Fruit fly (Drosophila melanogaster) whole organism, embryonic: ENCODE measurements around the gene CG5196.

Experiments
- ATbp ChIP-seq: fragments of 200-800 bp; sonication (Bioruptor generic); optimal IDR thresholded peaks from 2 replicates; lab custom pipeline; 2017; ENCODE audit warnings: missing biosample characterization, mild to moderate bottlenecking, missing genetic modification characterization, missing genetic modification reagents
- Awh ChIP-seq: fragments of 200-800 bp; sonication (Bioruptor generic); IDR thresholded peaks from 2 replicates; pipeline ENCODE4, ENCODE4 v1.3.6; 2022; ENCODE audit warnings: missing biosample characterization, missing genetic modification characterization
- B-H1 ChIP-seq: fragments of 200-800 bp; sonication (Bioruptor generic); IDR thresholded peaks from 3 replicates; pipeline ENCODE4 v1.3.6; 2022; ENCODE audit warnings: missing biosample characterization, missing genetic modification characterization
- Bteb2 ChIP-seq: fragments of 200-800 bp; sonication (Bioruptor generic); optimal IDR thresholded peaks from 2 replicates; lab custom pipeline; 2016; ENCODE audit warnings: missing biosample characterization, missing genetic modification characterization
- CG10274 ChIP-seq: fragments of 200-800 bp; sonication (Bioruptor generic); optimal IDR thresholded peaks from 3 replicates; lab custom pipeline; 2017; ENCODE audit warnings: missing biosample characterization, mild to moderate bottlenecking, missing genetic modification characterization
- CG10565 ChIP-seq: fragments of 200-800 bp; sonication (Bioruptor generic); optimal IDR thresholded peaks from 3 replicates; lab custom pipeline; 2016; ENCODE audit warnings: missing biosample characterization, mild to moderate bottlenecking, missing genetic modification characterization
- CG12219 ChIP-seq: fragments of 200-800 bp; sonication (Bioruptor generic); optimal IDR thresholded peaks from 3 replicates; lab custom pipeline; 2018; ENCODE audit warnings: missing biosample characterization, mild to moderate bottlenecking, missing genetic modification characterization
- CG12236 ChIP-seq: fragments of 200-800 bp; sonication (Bioruptor generic); optimal IDR thresholded peaks from 2 replicates; lab custom pipeline; 2016; ENCODE audit warnings: missing biosample characterization, missing genetic modification characterization
- CG15696 ChIP-seq: fragments of 200-800 bp; sonication (Bioruptor generic); optimal IDR thresholded peaks from 2 replicates; lab custom pipeline; 2019; ENCODE audit warnings: missing biosample characterization, mild to moderate bottlenecking, missing genetic modification characterization, moderate library complexity
- CG1647 ChIP-seq: fragments of 200-800 bp; sonication (Bioruptor generic); optimal IDR thresholded peaks from 3 replicates; lab custom pipeline; 2016; ENCODE audit warnings: missing biosample characterization, missing genetic modification characterization
- CG17328 ChIP-seq: fragments of 200-800 bp; sonication (Bioruptor generic); IDR thresholded peaks from 2 replicates; pipeline ENCODE4 v1.3.6; 2022; ENCODE audit warnings: missing biosample characterization, missing genetic modification characterization
- CG17385 ChIP-seq: fragments of 200-800 bp; sonication (Bioruptor generic); optimal IDR thresholded peaks from 3 replicates; lab custom pipeline; 2018; ENCODE audit warnings: missing biosample characterization, mild to moderate bottlenecking, missing genetic modification characterization
- CG17568 ChIP-seq: fragments of 200-800 bp; sonication (Bioruptor generic); optimal IDR thresholded peaks from 2 replicates; lab custom pipeline; 2018; ENCODE audit warnings: missing biosample characterization, mild to moderate bottlenecking, missing genetic modification characterization, moderate library complexity
- CG17912 ChIP-seq: fragments of 200-800 bp; sonication (Bioruptor generic); optimal IDR thresholded peaks from 2 replicates; lab custom pipeline; 2018; ENCODE audit warnings: missing biosample characterization, mild to moderate bottlenecking, missing genetic modification characterization
- CG1832 ChIP-seq: fragments of 200-800 bp; sonication (Bioruptor generic); optimal IDR thresholded peaks from 2 replicates; lab custom pipeline; 2017; ENCODE audit warnings: missing biosample characterization, mild to moderate bottlenecking, missing genetic modification characterization, inconsistent platforms
- CG2120 ChIP-seq: fragments of 200-800 bp; sonication (Bioruptor generic); optimal IDR thresholded peaks from 3 replicates; lab custom pipeline; 2016; ENCODE audit warnings: missing biosample characterization, missing genetic modification characterization
- CG2199 ChIP-seq: fragments of 200-800 bp; sonication (Bioruptor generic); IDR thresholded peaks from 3 replicates; pipeline ENCODE4 v1.3.6; 2022; ENCODE audit warnings: missing biosample characterization, missing genetic modification characterization
- CG33557 ChIP-seq: fragments of 200-800 bp; sonication (Bioruptor generic); optimal IDR thresholded peaks from 2 replicates; lab custom pipeline; 2019; ENCODE audit warnings: missing biosample characterization, mild to moderate bottlenecking, missing genetic modification characterization, moderate library complexity
- CG6765 ChIP-seq: fragments of 200-800 bp; sonication (Bioruptor generic); optimal IDR thresholded peaks from 3 replicates; lab custom pipeline; 2017; ENCODE audit warnings: missing biosample characterization, mild to moderate bottlenecking, missing genetic modification characterization
- CG9932 ChIP-seq: fragments of 200-800 bp; sonication (Bioruptor generic); IDR thresholded peaks from 2 replicates; pipeline ENCODE4 v1.3.6; 2022; ENCODE audit warnings: missing biosample characterization, missing genetic modification characterization
- E2f1 ChIP-seq: fragments of 200-800 bp; sonication (Bioruptor generic); IDR thresholded peaks from 2 replicates; pipeline ENCODE4 v1.3.6; 2022; ENCODE audit warnings: missing biosample characterization, missing genetic modification characterization
- Eip74EF ChIP-seq, 2 experiments: fragments of 200-800 bp in 1 of 2; fragments of >200 bp in 1 of 2; sonication (Bioruptor generic) in 1 of 2; optimal IDR thresholded peaks; 2 replicates each; lab custom pipeline; 2017 to 2019; ENCODE audit warnings: missing biosample characterization in 2 of 2, missing genetic modification characterization in 2 of 2, mild to moderate bottlenecking in 1 of 2, moderate library complexity in 1 of 2
- HHEX ChIP-seq: fragments of 200-800 bp; sonication (Bioruptor generic); optimal IDR thresholded peaks from 3 replicates; lab custom pipeline; 2017; ENCODE audit warnings: missing biosample characterization, mild to moderate bottlenecking, missing genetic modification characterization, missing genetic modification reagents
- HLH4C ChIP-seq: fragments of 200-800 bp; sonication (Bioruptor generic); IDR thresholded peaks from 3 replicates; pipeline ENCODE4 v1.3.6; 2022; ENCODE audit warnings: missing biosample characterization, missing genetic modification characterization; ENCODE audit not compliant: partially characterized antibody
- Hey ChIP-seq: fragments of 200-800 bp; sonication (Bioruptor generic); optimal IDR thresholded peaks from 3 replicates; lab custom pipeline; 2018; ENCODE audit warnings: missing biosample characterization, mild to moderate bottlenecking, missing genetic modification characterization
- Mrtf ChIP-seq: fragments of 200-800 bp; sonication (Bioruptor generic); IDR thresholded peaks from 3 replicates; pipeline ENCODE4 v1.3.6; 2022; ENCODE audit warnings: missing biosample characterization, missing genetic modification characterization
- Nf-YC ChIP-seq: fragments of 200-800 bp; optimal IDR thresholded peaks from 3 replicates; lab custom pipeline; 2019; ENCODE audit warnings: missing biosample characterization, mild to moderate bottlenecking, missing genetic modification characterization, moderate library complexity
- Poxn ChIP-seq: fragments of 200-800 bp; sonication (Bioruptor generic); IDR thresholded peaks from 2 replicates; pipeline ENCODE4 v1.3.6; 2022; ENCODE audit warnings: missing biosample characterization, missing genetic modification characterization
- Stat92E ChIP-seq, 3 experiments: fragments of >200 bp in 2 of 3; fragments of 200-800 bp in 1 of 3; sonication (Bioruptor generic) in 1 of 3; optimal IDR thresholded peaks; 2 replicates each; lab custom pipeline; 2017 to 2019; ENCODE audit warnings: missing biosample characterization in 3 of 3, missing genetic modification characterization in 3 of 3, mild to moderate bottlenecking in 1 of 3, moderate library complexity in 1 of 3
- Xbp1 ChIP-seq: fragments of 200-800 bp; sonication (Bioruptor generic); optimal IDR thresholded peaks from 3 replicates; lab custom pipeline; 2016; ENCODE audit warnings: missing biosample characterization, mild to moderate bottlenecking, missing genetic modification characterization
- aop ChIP-seq: fragments of 200-800 bp; sonication (Bioruptor generic); IDR thresholded peaks from 2 replicates; pipeline ENCODE4 v1.3.6; 2022; ENCODE audit warnings: missing biosample characterization, missing genetic modification characterization
- bab2 ChIP-seq: fragments of 200-800 bp; sonication (Bioruptor generic); optimal IDR thresholded peaks from 2 replicates; lab custom pipeline; 2016; ENCODE audit warnings: missing biosample characterization, missing genetic modification characterization
- bowl ChIP-seq: fragments of 200-800 bp; sonication (Bioruptor generic); IDR thresholded peaks from 2 replicates; pipeline ENCODE4 v1.3.6; 2022; ENCODE audit warnings: missing biosample characterization, missing genetic modification characterization
- br ChIP-seq: fragments of >200 bp; optimal IDR thresholded peaks from 2 replicates; lab custom pipeline; 2017
- chinmo ChIP-seq: fragments of 200-800 bp; sonication (Bioruptor generic); IDR thresholded peaks from 4 replicates; pipeline ENCODE4 v1.3.6; 2022; ENCODE audit warnings: missing biosample characterization, missing genetic modification characterization; ENCODE audit not compliant: partially characterized antibody
- corto ChIP-seq: fragments of 200-800 bp; sonication (Bioruptor generic); optimal IDR thresholded peaks from 2 replicates; lab custom pipeline; 2016; ENCODE audit warnings: missing biosample characterization, mild to moderate bottlenecking, missing genetic modification characterization, moderate library complexity
- croc ChIP-seq: fragments of 200-800 bp; sonication (Bioruptor generic); conservative IDR thresholded peaks from 3 replicates; pipeline ENCODE4 v1.3.6; 2022; ENCODE audit warnings: missing biosample characterization, missing genetic modification characterization
- dm ChIP-seq: fragments of 200-800 bp; sonication (Bioruptor generic); optimal IDR thresholded peaks from 3 replicates; lab custom pipeline; 2016; ENCODE audit warnings: missing biosample characterization, missing genetic modification characterization
- gce ChIP-seq: fragments of 200-800 bp; sonication (Bioruptor generic); IDR thresholded peaks from 3 replicates; pipeline ENCODE4 v1.3.6; 2022; ENCODE audit warnings: missing biosample characterization, missing genetic modification characterization
- gsb-n ChIP-seq: fragments of 200-800 bp; sonication (Bioruptor generic); optimal IDR thresholded peaks from 3 replicates; lab custom pipeline; 2018; ENCODE audit warnings: missing biosample characterization, mild to moderate bottlenecking, missing genetic modification characterization
- klu ChIP-seq: fragments of 200-800 bp; sonication (Bioruptor generic); IDR thresholded peaks from 2 replicates; pipeline ENCODE4 v1.3.6; 2022; ENCODE audit warnings: missing biosample characterization, missing genetic modification characterization
- lilli ChIP-seq: fragments of 200-800 bp; sonication (Bioruptor generic); optimal IDR thresholded peaks from 3 replicates; lab custom pipeline; 2016; ENCODE audit warnings: missing biosample characterization, missing genetic modification characterization
- nerfin-1 ChIP-seq: fragments of 200-800 bp; sonication (Bioruptor generic); optimal IDR thresholded peaks from 3 replicates; lab custom pipeline; 2019; ENCODE audit warnings: missing biosample characterization, mild to moderate bottlenecking, missing genetic modification characterization, moderate library complexity
- otp ChIP-seq: fragments of 200-800 bp; sonication (Bioruptor generic); IDR thresholded peaks from 3 replicates; pipeline ENCODE4, ENCODE4 v1.3.6; 2022; ENCODE audit warnings: missing biosample characterization, missing genetic modification characterization
- pan ChIP-seq, 4 experiments: fragments of >200 bp in 3 of 4; fragments of 200-800 bp in 1 of 4; sonication (Bioruptor generic) in 1 of 4; optimal IDR thresholded peaks in 3 of 4; IDR thresholded peaks in 1 of 4; 2 replicates each; pipeline versions ENCODE4 v1.3.6 to Lab custom; 2017 to 2022; ENCODE audit warnings: missing biosample characterization in 2 of 4, missing genetic modification characterization in 2 of 4, mixed read lengths in 1 of 4
- pnt ChIP-seq: fragments of 200-800 bp; sonication (Bioruptor generic); optimal IDR thresholded peaks from 3 replicates; lab custom pipeline; 2016; ENCODE audit warnings: missing biosample characterization, missing genetic modification characterization
- run ChIP-seq: fragments of 200-800 bp; sonication (Bioruptor generic); optimal IDR thresholded peaks from 3 replicates; lab custom pipeline; 2018; ENCODE audit warnings: missing biosample characterization, mild to moderate bottlenecking, missing genetic modification characterization
- sisA ChIP-seq: fragments of 200-800 bp; sonication (Bioruptor generic); IDR thresholded peaks from 2 replicates; pipeline ENCODE4 v1.3.6; 2022; ENCODE audit warnings: missing biosample characterization, missing genetic modification characterization
- sna ChIP-seq: fragments of 200-800 bp; sonication (Bioruptor generic); IDR thresholded peaks from 2 replicates; pipeline ENCODE4 v1.3.6; 2022; ENCODE audit warnings: missing biosample characterization, missing genetic modification characterization; ENCODE audit not compliant: partially characterized antibody
- unc-4 ChIP-seq: fragments of 200-800 bp; sonication (Bioruptor generic); IDR thresholded peaks from 2 replicates; pipeline ENCODE4 v1.3.6; 2022; ENCODE audit warnings: missing biosample characterization, missing genetic modification characterization; ENCODE audit not compliant: partially characterized antibody

The CG5196 gene

DNA sequence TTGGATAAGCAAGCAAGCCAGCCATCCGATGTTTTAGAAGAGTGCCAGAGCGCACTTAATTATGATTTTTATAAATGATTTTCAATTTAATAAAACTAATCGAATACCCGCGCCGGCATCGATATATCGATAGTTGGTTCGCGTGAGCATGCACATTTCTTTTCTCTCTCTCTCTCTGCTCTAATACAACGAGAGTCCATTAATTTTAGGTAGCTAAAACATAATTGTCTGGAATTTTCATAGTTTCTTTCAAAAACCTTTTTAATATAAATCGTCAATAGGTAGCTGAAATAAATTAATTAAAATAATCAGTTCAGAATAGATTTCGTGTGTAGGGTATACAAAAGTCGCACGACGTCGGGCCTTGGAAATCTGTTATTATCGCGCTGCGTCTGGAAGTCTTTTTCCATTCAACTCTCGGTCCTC, 40.8 kb downstream of the CG5196 start, which contains the start of gene CG18549 (continued):
- peak; percentile 98 for TF ChIP-seq aop (GFP tag; lab: Robert Waterston, UW)
- peak; percentile 99 for TF ChIP-seq CG15696 (tag; lab: Kevin White, UChicago)
- peak; percentile 100 for TF ChIP-seq CG17568 (GFP tag; lab: Kevin White, UChicago)
- TF ChIP-seq HHEX (GFP tag; lab: Kevin White, UChicago) = peak; percentile 100
- peak; percentile 99 for TF ChIP-seq pnt
- TF ChIP-seq gce (GFP tag; lab: Robert Waterston, UW) = peak; percentile 100
- TF ChIP-seq Hey (tag; lab: Kevin White, UChicago) = peak; percentile 97
- TF ChIP-seq CG6765 (GFP tag; lab: Kevin White, UChicago) = peak; percentile 99
- peak; percentile 100 for TF ChIP-seq bab2
- peak; percentile 81 for TF ChIP-seq unc-4 (GFP tag; lab: Robert Waterston, UW)
- TF ChIP-seq CG17385 = peak; percentile 100
- TF ChIP-seq nerfin-1 (tag; lab: Kevin White, UChicago) = peak; percentile 100
- TF ChIP-seq chinmo (GFP tag; lab: Robert Waterston, UW) = peak; percentile 97
- TF ChIP-seq sisA = peak; percentile 100
- peak in 1 of 3 experiments; percentile 100 for TF ChIP-seq Stat92E (GFP tag; optimal IDR thresholded peaks at IDR 0.05; lab: Kevin White, UChicago)
- peak; percentile 98 for TF ChIP-seq dm (GFP tag; lab: Kevin White, UChicago)
- TF ChIP-seq CG2199 = peak; percentile 100
- TF ChIP-seq br = no peak
- peak; percentile 99 for TF ChIP-seq Mrtf
- peak; percentile 99 for TF ChIP-seq CG9932 (GFP tag; lab: Robert Waterston, UW)
- TF ChIP-seq CG12219 = peak; percentile 100
- peak; percentile 100 for TF ChIP-seq CG17912 (GFP tag; lab: Kevin White, UChicago)
- TF ChIP-seq croc (GFP tag; lab: Robert Waterston, UW) = peak; percentile 100
- peak; percentile 98 for TF ChIP-seq Poxn (GFP tag; lab: Robert Waterston, UW)
- TF ChIP-seq klu (GFP tag; lab: Robert Waterston, UW) = peak; percentile 99
- peak; percentile 100 for TF ChIP-seq ATbp (GFP tag; lab: Kevin White, UChicago)
- peak; percentile 100 for TF ChIP-seq Awh (GFP tag; lab: Robert Waterston, UW)
- peak; percentile 98 for TF ChIP-seq CG10274
- peak; percentile 100 for TF ChIP-seq E2f1 (GFP tag; lab: Robert Waterston, UW)
- TF ChIP-seq CG12236 (GFP tag; lab: Kevin White, UChicago) = peak; percentile 99
- peak; percentile 100 for TF ChIP-seq lilli (GFP tag; lab: Kevin White, UChicago)
- peak; percentile 100 for TF ChIP-seq Xbp1 (GFP tag; lab: Kevin White, UChicago)
- TF ChIP-seq CG17328 = peak; percentile 100
- peak; percentile 100 for TF ChIP-seq otp (GFP tag; lab: Robert Waterston, UW)
- TF ChIP-seq sna (GFP tag; lab: Robert Waterston, UW) = peak; percentile 85
- TF ChIP-seq run (tag; lab: Kevin White, UChicago) = peak; percentile 100
- TF ChIP-seq Nf-YC (tag; lab: Kevin White, UChicago) = peak; percentile 95

DNA sequence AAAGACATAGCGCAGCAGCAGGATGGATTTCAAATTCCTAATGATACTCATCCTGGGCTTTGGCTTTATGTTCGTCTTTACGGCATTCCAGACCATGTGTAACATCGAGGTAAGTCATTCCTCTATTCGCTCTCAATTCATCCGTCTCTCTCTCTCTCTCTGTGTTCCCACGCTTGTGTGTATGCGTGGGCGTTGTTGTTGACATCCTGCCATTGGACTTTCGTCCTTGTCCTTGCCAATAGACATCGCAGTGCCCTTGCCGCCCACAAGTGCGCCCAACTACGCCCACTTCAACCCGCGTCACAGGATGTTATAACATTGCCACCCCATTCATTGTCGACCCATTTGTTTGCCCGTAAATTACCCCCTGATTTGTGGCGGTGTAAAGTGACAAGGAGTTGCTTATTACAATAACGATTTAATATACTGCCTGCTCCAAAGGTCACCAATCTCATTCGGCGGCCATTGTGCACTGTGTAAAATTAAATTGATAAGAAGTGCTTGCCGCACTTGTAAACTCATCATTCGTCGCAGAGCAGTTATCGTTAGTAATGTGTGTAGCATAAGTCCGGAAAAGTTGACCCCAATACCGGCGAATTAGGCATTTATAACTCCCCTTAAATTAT, 41.6 kb downstream of the CG5196 start:
- TF ChIP-seq pan (optimal IDR thresholded peaks at IDR 0.05; lab: Kevin White, UChicago) = no peak
- TF ChIP-seq pan (GFP tag; optimal IDR thresholded peaks at IDR 0.05 in 1 of 2, IDR thresholded peaks at IDR 0.05 in 1 of 2) = peak in 1 of 2 experiments; percentile 7
- no peak for TF ChIP-seq CG1647 (GFP tag; lab: Kevin White, UChicago)
- TF ChIP-seq Bteb2 (GFP tag; lab: Kevin White, UChicago) = no peak
- TF ChIP-seq B-H1 (GFP tag; lab: Robert Waterston, UW) = no peak
- no peak for TF ChIP-seq HLH4C
- TF ChIP-seq gsb-n (tag; lab: Kevin White, UChicago) = no peak
- peak; percentile 15 for TF ChIP-seq CG1832 (GFP tag; lab: Kevin White, UChicago)
- TF ChIP-seq Eip74EF (GFP tag; optimal IDR thresholded peaks at IDR 0.05; lab: Kevin White, UChicago) = no peak
- TF ChIP-seq CG2120 (GFP tag; lab: Kevin White, UChicago) = no peak
- TF ChIP-seq CG10565 (GFP tag; lab: Kevin White, UChicago) = no peak
- TF ChIP-seq corto (GFP tag; lab: Kevin White, UChicago) = no peak
- TF ChIP-seq bowl (GFP tag; lab: Robert Waterston, UW) = no peak
- TF ChIP-seq CG33557 (GFP tag; lab: Kevin White, UChicago) = no peak
